Fruit fly (Drosophila melanogaster): Measurements from ENCODE around the gene Gr63a.

Gr63a gene

DNA sequence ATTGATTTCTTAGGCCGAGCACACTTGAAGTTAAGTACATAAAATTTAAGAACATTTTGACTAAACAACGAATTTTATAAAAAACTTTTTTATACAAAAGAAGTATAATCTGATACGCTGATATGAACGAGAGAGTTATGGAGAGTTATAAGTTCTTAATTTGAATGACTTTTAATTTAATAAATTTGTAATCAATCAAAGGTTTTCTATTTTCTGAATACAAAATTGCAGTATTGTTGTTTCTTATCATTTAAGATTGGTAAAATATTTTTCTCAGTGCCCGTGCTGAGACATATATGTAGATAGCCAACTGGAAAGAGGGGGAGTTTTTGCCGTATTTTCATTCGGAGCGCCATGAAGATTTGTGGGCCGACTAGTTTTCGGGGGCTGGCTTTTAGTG, 23.3 kb downstream of the Gr63a start:
- TF ChIP-seq Ets98B (GFP tag; IDR thresholded peaks at IDR 0.05) (no peak), CG34367 (tag; optimal IDR thresholded peaks at IDR 0.05) (no peak), CG8301 (tag; optimal IDR thresholded peaks at IDR 0.05) (no peak), D1 (tag; optimal IDR thresholded peaks at IDR 0.05) (no peak), CG13204 (GFP tag; optimal IDR thresholded peaks at IDR 0.05) (no peak), CG12605 (GFP tag; IDR thresholded peaks at IDR 0.05) (no peak), CG15710 (tag; optimal IDR thresholded peaks at IDR 0.05) (no peak), EcR (GFP tag; optimal IDR thresholded peaks at IDR 0.05) (no peak), Pif1B (GFP tag; optimal IDR thresholded peaks at IDR 0.05) (no peak), CG32121 (GFP tag; IDR thresholded peaks at IDR 0.05) (no peak), CG9948 (tag; optimal IDR thresholded peaks at IDR 0.05) (no peak), CG8159 (tag; optimal IDR thresholded peaks at IDR 0.05) (no peak)

DNA sequence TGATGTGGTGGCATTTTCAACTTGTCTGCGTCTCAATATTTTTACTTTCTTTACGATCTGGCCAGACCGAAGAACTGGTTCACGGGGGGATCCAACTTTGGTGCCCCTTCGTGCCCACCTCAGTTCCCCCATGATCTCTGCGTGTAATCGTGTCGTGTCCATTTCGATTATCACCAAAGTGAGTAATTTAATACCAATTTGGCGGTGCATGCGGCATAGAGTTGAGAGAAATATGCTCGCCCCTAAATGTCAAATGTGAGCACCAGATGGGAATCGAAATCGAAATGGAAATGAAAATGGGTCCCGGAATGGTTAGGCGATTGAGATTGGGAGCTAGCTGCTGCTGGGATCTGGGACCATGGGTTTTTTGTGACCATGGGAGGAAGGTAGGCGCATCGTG, 25.1 kb downstream of the Gr63a start:
- 0 out of 3 replicates have a peak, but pooled peaks have one; percentile 10 for TF ChIP-seq CG4496 (GFP tag; IDR thresholded peaks at IDR 0.05)
- no peak for TF ChIP-seq CG12605 (GFP tag; IDR thresholded peaks at IDR 0.05)

DNA sequence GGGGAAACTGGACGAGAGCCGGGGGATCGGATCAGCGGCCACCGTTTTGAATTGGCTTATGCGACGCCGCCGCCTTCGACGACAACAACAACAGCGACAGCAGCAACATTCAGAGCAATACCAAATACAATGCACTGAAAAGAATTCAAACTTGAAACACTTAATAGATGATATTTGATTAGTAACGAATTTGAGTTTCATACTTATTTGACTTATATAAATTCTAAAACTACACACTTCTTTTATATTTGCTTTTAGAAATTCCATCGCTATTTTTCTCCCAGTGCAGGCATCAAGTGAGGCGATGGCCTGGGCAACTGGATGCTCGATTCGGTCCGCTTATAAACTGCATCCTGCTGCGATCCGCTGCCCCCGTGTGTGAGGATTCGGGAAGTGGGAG, 28.4 kb downstream of the Gr63a start:
- TF ChIP-seq Pif1A (GFP tag; optimal IDR thresholded peaks at IDR 0.05) (peak; percentile 48), D1 (tag; optimal IDR thresholded peaks at IDR 0.05) (peak; percentile 33), CG13204 (GFP tag; optimal IDR thresholded peaks at IDR 0.05) (peak; percentile 64), EcR (GFP tag; optimal IDR thresholded peaks at IDR 0.05) (no peak), rn (GFP tag; IDR thresholded peaks at IDR 0.05) (no peak), Pif1B (GFP tag; optimal IDR thresholded peaks at IDR 0.05) (peak; percentile 38), fd96Ca (GFP tag; IDR thresholded peaks at IDR 0.05) (no peak), CG14655 (GFP tag; optimal IDR thresholded peaks at IDR 0.05) (peak; percentile 47), CG8159 (tag; optimal IDR thresholded peaks at IDR 0.05) (peak; percentile 68), CG17806 (tag; optimal IDR thresholded peaks at IDR 0.05) (peak; percentile 66), CG10348 (GFP tag; IDR thresholded peaks at IDR 0.05) (no peak), CG8301 (tag; optimal IDR thresholded peaks at IDR 0.05) (peak; percentile 52), gl (tag; optimal IDR thresholded peaks at IDR 0.05) (peak; percentile 19), CG4496 (GFP tag; IDR thresholded peaks at IDR 0.05) (peak; percentile 63; the same call in 1 of the 3 replicates), CG12605 (GFP tag; IDR thresholded peaks at IDR 0.05) (peak; percentile 58; the same call in 1 of the 2 replicates), Ets98B (GFP tag; IDR thresholded peaks at IDR 0.05) (peak; percentile 54), CG34367 (tag; optimal IDR thresholded peaks at IDR 0.05) (peak; percentile 71), CG15710 (tag; optimal IDR thresholded peaks at IDR 0.05) (peak; percentile 74), CG32121 (GFP tag; IDR thresholded peaks at IDR 0.05) (no peak), Snoo (tag; optimal IDR thresholded peaks at IDR 0.05) (peak; percentile 48), CG9948 (tag; optimal IDR thresholded peaks at IDR 0.05) (peak; percentile 67)

DNA sequence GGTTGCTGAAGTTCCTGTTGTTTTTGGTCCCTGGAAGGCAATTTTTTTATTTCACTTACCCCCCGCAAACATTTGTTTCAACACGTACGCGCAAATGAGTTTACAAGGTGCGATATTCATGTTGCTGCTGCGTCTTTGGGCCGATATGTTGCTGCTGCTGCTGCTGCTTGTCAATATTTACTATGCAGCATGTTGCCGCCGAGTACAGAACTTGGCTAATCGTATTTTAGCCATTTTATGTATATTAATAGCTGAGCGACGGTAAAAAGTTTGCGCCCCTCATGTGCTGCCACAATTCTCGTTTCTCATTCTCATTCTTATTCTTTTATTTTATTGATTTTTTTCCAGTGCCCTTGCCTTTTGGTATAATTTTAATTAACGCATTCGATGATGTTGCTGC, 30.0 kb downstream of the Gr63a start:
- no peak for TF ChIP-seq CG32121 (GFP tag; IDR thresholded peaks at IDR 0.05)
- no peak for TF ChIP-seq CG17806 (tag; optimal IDR thresholded peaks at IDR 0.05)
- no peak for TF ChIP-seq EcR (GFP tag; optimal IDR thresholded peaks at IDR 0.05)
- no peak for TF ChIP-seq gl (tag; optimal IDR thresholded peaks at IDR 0.05)
- no peak for TF ChIP-seq rn (GFP tag; IDR thresholded peaks at IDR 0.05)
- no peak for TF ChIP-seq CG10348 (GFP tag; IDR thresholded peaks at IDR 0.05)
- no peak for TF ChIP-seq Pif1A (GFP tag; optimal IDR thresholded peaks at IDR 0.05)
- no peak for TF ChIP-seq CG9948 (tag; optimal IDR thresholded peaks at IDR 0.05)
- TF ChIP-seq CG15710 (tag; optimal IDR thresholded peaks at IDR 0.05) = no peak
- TF ChIP-seq CG8301 (tag; optimal IDR thresholded peaks at IDR 0.05) = no peak
- TF ChIP-seq CG14655 (GFP tag; optimal IDR thresholded peaks at IDR 0.05) = no peak
- no peak for TF ChIP-seq Pif1B (GFP tag; optimal IDR thresholded peaks at IDR 0.05)
- TF ChIP-seq CG13204 (GFP tag; optimal IDR thresholded peaks at IDR 0.05) = no peak

DNA sequence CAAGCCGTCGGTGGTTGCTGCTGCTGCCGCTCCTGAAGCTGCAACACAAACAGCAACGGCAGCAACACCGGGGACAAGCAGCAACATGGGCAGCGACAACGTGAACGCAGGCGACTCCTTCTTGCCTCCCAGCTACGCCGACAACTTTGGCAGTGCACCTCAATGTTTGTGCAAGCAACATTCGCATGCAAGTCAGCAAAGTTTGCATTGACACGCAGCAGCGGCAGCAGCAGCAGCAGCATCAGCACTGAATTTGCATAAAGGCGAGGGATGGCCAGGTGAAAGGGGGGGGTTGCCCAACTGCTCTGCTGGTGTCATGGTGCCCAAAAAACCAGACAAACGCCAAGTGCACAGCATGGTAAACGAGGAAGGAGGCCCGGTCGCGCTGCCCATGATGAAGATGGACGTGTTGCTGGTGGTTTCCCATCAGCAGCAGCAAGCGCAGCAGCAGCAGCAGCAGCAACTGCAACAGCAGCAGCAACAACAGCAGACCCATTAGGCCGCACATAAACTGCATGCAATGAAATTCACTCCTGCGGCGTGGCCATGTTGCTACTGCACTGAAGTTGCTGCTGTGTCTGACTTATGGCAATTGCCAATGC, 31.0 kb downstream of the Gr63a start:
- TF ChIP-seq CG32121 (GFP tag; IDR thresholded peaks at IDR 0.05) (no peak), CG13204 (GFP tag; optimal IDR thresholded peaks at IDR 0.05) (peak; percentile 20), CG4496 (GFP tag; IDR thresholded peaks at IDR 0.05) (no peak), CG14655 (GFP tag; optimal IDR thresholded peaks at IDR 0.05) (no peak), CG8159 (tag; optimal IDR thresholded peaks at IDR 0.05) (no peak)

DNA sequence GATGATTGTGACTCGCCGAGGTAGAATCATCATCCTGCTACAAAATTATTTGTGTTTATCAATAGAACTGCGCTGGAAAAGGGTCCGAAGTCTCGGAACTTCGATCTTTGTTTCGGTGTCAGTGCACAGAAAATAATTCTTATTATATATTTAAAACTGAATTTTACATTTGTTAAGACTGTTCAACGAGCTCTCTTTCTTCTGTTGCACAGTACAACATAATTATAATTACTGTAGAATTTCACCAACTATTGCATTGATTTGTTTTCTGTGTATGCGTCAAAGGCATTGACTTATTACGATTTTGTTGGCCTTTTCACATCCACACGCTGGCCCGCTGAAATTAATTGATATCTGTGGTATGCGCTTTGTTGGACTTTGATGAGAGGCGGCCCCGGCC, 32.9 kb downstream of the Gr63a start:
- no peak for TF ChIP-seq CG34367 (tag; optimal IDR thresholded peaks at IDR 0.05)
- TF ChIP-seq CG17806 (tag; optimal IDR thresholded peaks at IDR 0.05) = peak; percentile 27
- peak; percentile 23 for TF ChIP-seq CG14655 (GFP tag; optimal IDR thresholded peaks at IDR 0.05)

Measured in whole organism, pupa.